Worm (Caenorhabditis elegans): Measurements from ENCODE around the gene R04F11.3.

R04F11.3 gene

DNA sequence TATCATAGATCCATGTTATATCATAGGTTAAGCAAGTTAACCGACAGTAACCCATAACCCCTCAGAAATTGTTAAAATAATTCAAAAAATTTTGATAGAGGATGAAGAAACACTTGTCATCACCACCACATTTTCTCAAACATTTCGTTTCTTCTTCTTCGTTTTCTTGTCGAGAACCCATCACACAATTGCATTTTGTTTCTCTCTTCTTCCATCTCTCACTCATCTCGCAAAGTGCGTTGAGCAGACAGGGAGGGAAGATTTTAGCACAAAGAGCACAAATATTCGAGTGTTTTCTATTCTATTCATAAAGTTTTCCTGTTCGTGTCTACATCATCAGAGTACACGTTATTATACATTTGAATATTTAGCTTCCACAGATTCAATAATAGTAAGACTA lies 2.6 kb downstream of the R04F11.3 start:
- TF ChIP-seq unc-42 (tag; optimal IDR thresholded peaks at IDR 0.05) (peak; percentile 59), hlh-6 (tag; optimal IDR thresholded peaks at IDR 0.05) (no peak)

ce11 chrV:12310256-12310655 lies 6.7 kb downstream of the R04F11.3 start, which contains the start of gene hpo-30:
Gene hpo-30 (minus strand): TSS chrV:12310356.
- TF ChIP-seq lim-6 (tag; optimal IDR thresholded peaks at IDR 0.05) (no peak), fax-1 (tag; optimal IDR thresholded peaks at IDR 0.05) (no peak), pax-1 (tag; optimal IDR thresholded peaks at IDR 0.05) (no peak), gmeb-2 (tag; optimal IDR thresholded peaks at IDR 0.05) (no peak), K02D7.2 (tag; optimal IDR thresholded peaks at IDR 0.05) (no peak), fkh-10 (GFP tag; optimal IDR thresholded peaks at IDR 0.05) (no peak)

DNA sequence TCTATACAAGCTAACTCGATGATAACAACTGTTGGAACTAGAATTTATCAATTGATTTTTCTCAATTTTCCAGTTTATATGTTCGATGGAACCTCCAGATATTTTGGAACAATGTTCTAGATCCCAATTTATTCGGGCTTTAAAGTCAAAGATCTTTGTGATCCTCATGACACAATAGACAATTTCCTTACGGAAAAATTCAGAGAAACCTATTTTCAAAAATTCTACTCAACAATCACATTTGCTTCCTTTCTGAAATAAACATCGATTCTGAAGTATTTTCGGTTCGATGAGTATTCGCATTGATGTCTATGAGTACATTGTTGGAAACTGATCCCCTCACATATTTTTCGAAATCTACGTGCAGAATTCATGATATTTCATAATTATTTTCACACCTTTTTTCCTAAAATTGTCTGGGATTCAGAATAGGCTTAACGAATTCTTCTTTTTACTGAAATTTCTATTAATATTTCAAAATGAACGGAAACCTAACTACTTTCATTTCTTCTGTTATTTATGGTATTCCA lies 9.9 kb downstream of the R04F11.3 start, which contains the start of gene srg-45:
srg-45 (plus strand) TSS at position 480 of the 530 bp plus-strand sequence.
- no peak for TF ChIP-seq mec-3 (tag; optimal IDR thresholded peaks at IDR 0.05; ENCODE audit: borderline replicate concordance)
- no peak for TF ChIP-seq ceh-34 (tag; optimal IDR thresholded peaks at IDR 0.05)
- TF ChIP-seq ama-1 (optimal IDR thresholded peaks at IDR 0.05), result no peak
- TF ChIP-seq Y22D7AL.16 (tag; optimal IDR thresholded peaks at IDR 0.05), result no peak
- no peak for TF ChIP-seq unc-55 (GFP tag; optimal IDR thresholded peaks at IDR 0.05)
- no peak for TF ChIP-seq K02D7.2 (tag; optimal IDR thresholded peaks at IDR 0.05)
- TF ChIP-seq ceh-22 (tag; optimal IDR thresholded peaks at IDR 0.05), result no peak
- TF ChIP-seq pat-9 (tag; optimal IDR thresholded peaks at IDR 0.05), result no peak
- TF ChIP-seq tbx-7 (tag; optimal IDR thresholded peaks at IDR 0.05), result no peak
- TF ChIP-seq dve-1 (tag; optimal IDR thresholded peaks at IDR 0.05), result no peak
- no peak for TF ChIP-seq unc-86 (tag; optimal IDR thresholded peaks at IDR 0.05)
- TF ChIP-seq nhr-232 (tag; optimal IDR thresholded peaks at IDR 0.05), result no peak
- no peak for TF ChIP-seq pha-2 (tag; optimal IDR thresholded peaks at IDR 0.05)
- TF ChIP-seq F13H6.1 (tag; optimal IDR thresholded peaks at IDR 0.05), result no peak
- no peak for TF ChIP-seq zip-5 (tag; optimal IDR thresholded peaks at IDR 0.05)
- TF ChIP-seq hlh-30 (tag; optimal IDR thresholded peaks at IDR 0.05; ENCODE audit: insufficient read depth), result no peak
- TF ChIP-seq ceh-2 (tag; optimal IDR thresholded peaks at IDR 0.05), result no peak

ce11 chrV:12305677-12306076 lies 11.3 kb downstream of the R04F11.3 start:
- no peak for TF ChIP-seq sdc-2 (tag; optimal IDR thresholded peaks at IDR 0.05)
- TF ChIP-seq T23F11.4 (GFP tag; optimal IDR thresholded peaks at IDR 0.05), result no peak
- no peak for TF ChIP-seq ceh-18 (tag; optimal IDR thresholded peaks at IDR 0.05)
- TF ChIP-seq elt-2 (tag; optimal IDR thresholded peaks at IDR 0.05), result no peak
- TF ChIP-seq fkh-10 (GFP tag; optimal IDR thresholded peaks at IDR 0.05), result no peak
- no peak for TF ChIP-seq fax-1 (tag; optimal IDR thresholded peaks at IDR 0.05)
- TF ChIP-seq tbx-2 (tag; optimal IDR thresholded peaks at IDR 0.05), result no peak
- no peak for TF ChIP-seq ceh-9 (tag; optimal IDR thresholded peaks at IDR 0.05)
- no peak for TF ChIP-seq zip-5 (tag; optimal IDR thresholded peaks at IDR 0.05)
- no peak for TF ChIP-seq ceh-24 (tag; optimal IDR thresholded peaks at IDR 0.05)
- no peak for TF ChIP-seq unc-3 (GFP tag; conservative IDR thresholded peaks at IDR 0.05)
- TF ChIP-seq unc-3 (tag; optimal IDR thresholded peaks at IDR 0.05), result no peak
- TF ChIP-seq hlh-15 (tag; optimal IDR thresholded peaks at IDR 0.05), result no peak
- no peak for TF ChIP-seq ceh-45 (GFP tag; IDR thresholded peaks at IDR 0.05)
- TF ChIP-seq gmeb-2 (tag; optimal IDR thresholded peaks at IDR 0.05), result no peak

DNA sequence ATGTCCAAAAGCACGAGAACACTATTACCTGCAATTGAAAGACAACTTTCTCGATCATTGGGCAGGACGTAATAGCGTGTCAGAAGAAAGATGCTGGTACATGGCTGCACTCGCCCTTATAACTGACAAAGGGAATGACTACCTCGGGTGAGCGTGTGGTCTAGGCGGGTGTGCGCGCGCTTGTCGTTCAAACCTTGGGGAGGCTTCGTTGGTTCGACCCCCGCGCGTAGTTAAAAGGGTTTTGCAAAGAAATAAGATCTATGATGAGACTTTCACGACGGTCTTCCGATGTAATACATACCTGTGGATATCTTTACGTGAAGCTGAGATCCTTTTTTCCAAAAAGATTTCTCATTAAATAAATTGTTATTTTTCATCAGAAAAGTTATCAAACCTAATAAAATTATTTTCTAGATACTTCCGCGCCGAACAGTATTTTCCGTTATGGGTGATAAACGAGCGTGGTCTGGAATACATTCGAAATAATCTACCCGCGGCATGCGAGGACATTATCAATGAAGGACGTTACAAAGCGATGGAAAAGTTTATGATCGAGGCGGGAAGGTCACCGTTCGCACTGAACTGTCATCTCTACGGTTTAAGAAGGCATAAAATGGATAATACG lies 13.4 kb downstream of the R04F11.3 start:
- TF ChIP-seq ceh-48 (tag; optimal IDR thresholded peaks at IDR 0.05), result peak; percentile 100
- TF ChIP-seq ceh-14 (tag; optimal IDR thresholded peaks at IDR 0.05), result peak; percentile 99
- peak; percentile 95 for TF ChIP-seq tbx-7 (tag; optimal IDR thresholded peaks at IDR 0.05)
- TF ChIP-seq ceh-18 (tag; optimal IDR thresholded peaks at IDR 0.05), result peak; percentile 99
- peak; percentile 98 for TF ChIP-seq sox-2 (GFP tag; IDR thresholded peaks at IDR 0.05)
- TF ChIP-seq ceh-45 (GFP tag; IDR thresholded peaks at IDR 0.05), result peak; percentile 100
- peak; percentile 100 for TF ChIP-seq hlh-13 (GFP tag; optimal IDR thresholded peaks at IDR 0.05)
- TF ChIP-seq ceh-22 (tag; optimal IDR thresholded peaks at IDR 0.05), result peak; percentile 94
- TF ChIP-seq ama-1 (optimal IDR thresholded peaks at IDR 0.05), result peak; percentile 80
- TF ChIP-seq nhr-232 (tag; optimal IDR thresholded peaks at IDR 0.05), result peak; percentile 100
- TF ChIP-seq ceh-2 (tag; optimal IDR thresholded peaks at IDR 0.05), result peak; percentile 100
- peak; percentile 99 for TF ChIP-seq pqm-1 (tag; optimal IDR thresholded peaks at IDR 0.05)
- peak; percentile 100 for TF ChIP-seq unc-86 (tag; optimal IDR thresholded peaks at IDR 0.05)
- peak; percentile 99 for TF ChIP-seq mec-3 (tag; optimal IDR thresholded peaks at IDR 0.05; ENCODE audit: borderline replicate concordance)
- peak; percentile 99 for TF ChIP-seq fkh-6 (tag; optimal IDR thresholded peaks at IDR 0.05)
- TF ChIP-seq ztf-16 (tag; optimal IDR thresholded peaks at IDR 0.05), result peak; percentile 100
- TF ChIP-seq lim-6 (tag; optimal IDR thresholded peaks at IDR 0.05), result peak; percentile 99
- TF ChIP-seq ceh-6 (GFP tag; optimal IDR thresholded peaks at IDR 0.05), result peak; percentile 100
- peak; percentile 99 for TF ChIP-seq fax-1 (tag; optimal IDR thresholded peaks at IDR 0.05)
- TF ChIP-seq gmeb-2 (tag; optimal IDR thresholded peaks at IDR 0.05), result peak; percentile 100
- TF ChIP-seq ceh-30 (tag; optimal IDR thresholded peaks at IDR 0.05), result peak; percentile 93

Data from whole organism, late embryonic.